Worm (Caenorhabditis elegans): Measurements from ENCODE around the gene pals-27.

Gene pals-27

ce11 chrIII:4362332-4362731 is 19.1 kb upstream of the pals-27 start (continued):
- TF ChIP-seq D1046.2 (GFP tag; IDR thresholded peaks at IDR 0.05) = no peak
- TF ChIP-seq arid-1 (GFP tag; conservative IDR thresholded peaks at IDR 0.05) = peak; percentile 63; the same call in 1 of the 2 replicates
- TF ChIP-seq lin-39 (tag; optimal IDR thresholded peaks at IDR 0.05) = no peak
- TF ChIP-seq zip-2 (tag; optimal IDR thresholded peaks at IDR 0.05) = no peak
- TF ChIP-seq pqm-1 (tag; optimal IDR thresholded peaks at IDR 0.05) = no peak
- no peak for TF ChIP-seq snpc-4 (tag; optimal IDR thresholded peaks at IDR 0.05)
- peak in 1 of 2 experiments; percentile 52 for TF ChIP-seq unc-62 (GFP tag; optimal IDR thresholded peaks at IDR 0.05 in 1 of 2)
- no peak for TF ChIP-seq unc-62 (tag; optimal IDR thresholded peaks at IDR 0.05)
- no peak for TF ChIP-seq T20F7.1 (GFP tag; optimal IDR thresholded peaks at IDR 0.05)
- TF ChIP-seq F26F4.8 (GFP tag; conservative IDR thresholded peaks at IDR 0.05) = no peak
- no peak for TF ChIP-seq lin-38 (GFP tag; IDR thresholded peaks at IDR 0.05)
- no peak for TF ChIP-seq nhr-48 (tag; optimal IDR thresholded peaks at IDR 0.05)
- TF ChIP-seq fkh-10 (GFP tag; optimal IDR thresholded peaks at IDR 0.05) = no peak
- TF ChIP-seq unc-130 (GFP tag; optimal IDR thresholded peaks at IDR 0.05) = no peak
- TF ChIP-seq ces-1 (GFP tag; optimal IDR thresholded peaks at IDR 0.05) = no peak
- no peak for TF ChIP-seq ceh-62 (tag; optimal IDR thresholded peaks at IDR 0.05)
- TF ChIP-seq ceh-20 (GFP tag; IDR thresholded peaks at IDR 0.05) = no peak
- peak; percentile 12 for TF ChIP-seq rbr-2 (tag; optimal IDR thresholded peaks at IDR 0.05)
- TF ChIP-seq mdt-29 (GFP tag; IDR thresholded peaks at IDR 0.05) = no peak
- no peak for TF ChIP-seq nhr-76 (tag; optimal IDR thresholded peaks at IDR 0.05)
- 0 out of 2 replicates have a peak, but pooled peaks have one; percentile 36 for TF ChIP-seq hmg-1.1 (GFP tag; IDR thresholded peaks at IDR 0.05)
- no peak for TF ChIP-seq attf-4 (tag; optimal IDR thresholded peaks at IDR 0.05)
- TF ChIP-seq mes-2 (tag; optimal IDR thresholded peaks at IDR 0.05; ENCODE audit: poor library complexity, severe bottlenecking) = peak; percentile 63
- no peak for TF ChIP-seq ztf-11 (tag; optimal IDR thresholded peaks at IDR 0.05)
- no peak for TF ChIP-seq fos-1 (tag; optimal IDR thresholded peaks at IDR 0.05)
- TF ChIP-seq ama-1 (optimal IDR thresholded peaks at IDR 0.05) = no peak
- TF ChIP-seq nhr-10 (tag; optimal IDR thresholded peaks at IDR 0.05) = no peak
- no peak for TF ChIP-seq mxl-2 (GFP tag; conservative IDR thresholded peaks at IDR 0.05)
- TF ChIP-seq duxl-1 (tag; optimal IDR thresholded peaks at IDR 0.05; ENCODE audit: poor library complexity) = peak; percentile 35
- TF ChIP-seq nhr-6 (tag; optimal IDR thresholded peaks at IDR 0.05) = no peak
- TF ChIP-seq skn-1 (tag; optimal IDR thresholded peaks at IDR 0.05) = no peak
- TF ChIP-seq set-16 (GFP tag; IDR thresholded peaks at IDR 0.05) = no peak
- no peak for TF ChIP-seq ceh-82 (tag; optimal IDR thresholded peaks at IDR 0.05)
- peak; percentile 19 for TF ChIP-seq hlh-30 (tag; optimal IDR thresholded peaks at IDR 0.05; ENCODE audit: insufficient read depth)
- TF ChIP-seq dmd-6 (GFP tag; IDR thresholded peaks at IDR 0.05) = peak; percentile 43; the same call in 1 of the 2 replicates
- no peak for TF ChIP-seq zag-1 (tag; optimal IDR thresholded peaks at IDR 0.05)
- 0 out of 2 replicates have a peak, but pooled peaks have one; percentile 34 for TF ChIP-seq F44E2.7 (GFP tag; IDR thresholded peaks at IDR 0.05)
- TF ChIP-seq madf-5 (GFP tag; IDR thresholded peaks at IDR 0.05) = 0 out of 4 replicates have a peak, but pooled peaks of 1 of the 2 experiments have one; percentile 18
- no peak for TF ChIP-seq F10B5.3 (tag; optimal IDR thresholded peaks at IDR 0.05)
- 0 out of 2 replicates have a peak, but pooled peaks have one; percentile 30 for TF ChIP-seq ctbp-1 (GFP tag; IDR thresholded peaks at IDR 0.05)
- no peak for TF ChIP-seq aly-2 (tag; optimal IDR thresholded peaks at IDR 0.05)
- no peak for TF ChIP-seq nhr-28 (tag; optimal IDR thresholded peaks at IDR 0.05)
- TF ChIP-seq nhr-237 (tag; optimal IDR thresholded peaks at IDR 0.05) = no peak
- no peak for TF ChIP-seq mep-1 (tag; optimal IDR thresholded peaks at IDR 0.05)
- no peak for TF ChIP-seq jun-1 (tag; optimal IDR thresholded peaks at IDR 0.05)
- TF ChIP-seq daf-12 (tag; optimal IDR thresholded peaks at IDR 0.05) = no peak
- TF ChIP-seq nhr-102 (tag; optimal IDR thresholded peaks at IDR 0.05) = no peak
- TF ChIP-seq tag-97 (GFP tag; IDR thresholded peaks at IDR 0.05) = no peak
- TF ChIP-seq Y105C5A.15 (GFP tag; IDR thresholded peaks at IDR 0.05) = no peak
- no peak for TF ChIP-seq gei-8 (GFP tag; optimal IDR thresholded peaks at IDR 0.05)
- TF ChIP-seq egl-27 (tag; optimal IDR thresholded peaks at IDR 0.05) = no peak
- no peak for TF ChIP-seq sdz-12 (GFP tag; optimal IDR thresholded peaks at IDR 0.05)
- TF ChIP-seq daf-8 (GFP tag; IDR thresholded peaks at IDR 0.05) = no peak
- TF ChIP-seq lin-1 (GFP tag; IDR thresholded peaks at IDR 0.05) = 0 out of 2 replicates have a peak, but pooled peaks have one; percentile 20
